Worm (Caenorhabditis elegans): ENCODE measurements around the gene T04A8.8.
A peak's percentile ranks its signal among the peaks of the same experiment; 100 is the strongest.

Gene T04A8.8

ce11 chrIII:4708909-4709308 lies 15.1 kb downstream of the T04A8.8 start, which contains the start of gene T04A8.18:
TSS of gene T04A8.18 (plus strand) at chrIII:4709209.
- TF ChIP-seq C38D4.7 (GFP tag; optimal IDR thresholded peaks at IDR 0.05) (no peak), mec-3 (tag; optimal IDR thresholded peaks at IDR 0.05; ENCODE audit: borderline replicate concordance) (no peak), F13H6.1 (tag; optimal IDR thresholded peaks at IDR 0.05) (no peak), K09A11.1 (tag; optimal IDR thresholded peaks at IDR 0.05; ENCODE audit: insufficient read depth) (no peak)

- no peak for TF ChIP-seq K02D7.2 (tag; optimal IDR thresholded peaks at IDR 0.05)
- TF ChIP-seq eyg-1 (tag; optimal IDR thresholded peaks at IDR 0.05) = no peak
- no peak for TF ChIP-seq fax-1 (tag; optimal IDR thresholded peaks at IDR 0.05)
- no peak for TF ChIP-seq nhr-11 (tag; optimal IDR thresholded peaks at IDR 0.05)
- TF ChIP-seq ceh-30 (tag; optimal IDR thresholded peaks at IDR 0.05) = no peak
- no peak for TF ChIP-seq ceh-45 (GFP tag; IDR thresholded peaks at IDR 0.05)
These were observed 21.3 kb downstream of the T04A8.8 start, which contains the start of gene him-18 for ce11 chrIII:4715088-4715487. TSS of gene him-18 (minus strand) at chrIII:4715188.

- TF ChIP-seq ceh-31 (tag; optimal IDR thresholded peaks at IDR 0.05) = peak; percentile 42
- TF ChIP-seq ets-4 (tag; optimal IDR thresholded peaks at IDR 0.05) = no peak
- TF ChIP-seq ceh-34 (tag; optimal IDR thresholded peaks at IDR 0.05) = peak; percentile 17
- TF ChIP-seq unc-55 (GFP tag; optimal IDR thresholded peaks at IDR 0.05) = peak; percentile 21
- TF ChIP-seq unc-86 (tag; optimal IDR thresholded peaks at IDR 0.05) = no peak
- peak; percentile 29; the same call in 1 of the 2 replicates for TF ChIP-seq sox-2 (GFP tag; IDR thresholded peaks at IDR 0.05)
- peak; percentile 22 for TF ChIP-seq dve-1 (tag; optimal IDR thresholded peaks at IDR 0.05)
- no peak for TF ChIP-seq sox-4 (tag; optimal IDR thresholded peaks at IDR 0.05)
- peak; percentile 36 for TF ChIP-seq unc-42 (tag; optimal IDR thresholded peaks at IDR 0.05)
- peak; percentile 43 for TF ChIP-seq pax-1 (tag; optimal IDR thresholded peaks at IDR 0.05)
- TF ChIP-seq tbx-2 (tag; optimal IDR thresholded peaks at IDR 0.05) = peak; percentile 1
- TF ChIP-seq lin-11 (tag; optimal IDR thresholded peaks at IDR 0.05) = no peak
These were observed 26.9 kb downstream of the T04A8.8 start, which contains the start of gene emb-5 for ce11 chrIII:4720620-4721227. TSS of gene emb-5 (minus strand) at chrIII:4720670.

- TF ChIP-seq ttx-3 (tag; optimal IDR thresholded peaks at IDR 0.05) (no peak), hlh-15 (tag; optimal IDR thresholded peaks at IDR 0.05) (no peak), unc-55 (GFP tag; optimal IDR thresholded peaks at IDR 0.05) (peak; percentile 90), C08G9.2 (tag; optimal IDR thresholded peaks at IDR 0.05) (peak; percentile 65), pax-1 (tag; optimal IDR thresholded peaks at IDR 0.05) (no peak), ceh-45 (GFP tag; IDR thresholded peaks at IDR 0.05) (no peak), rnt-1 (tag; optimal IDR thresholded peaks at IDR 0.05) (peak; percentile 67), ceh-31 (tag; optimal IDR thresholded peaks at IDR 0.05) (peak; percentile 84), eyg-1 (tag; optimal IDR thresholded peaks at IDR 0.05) (peak; percentile 0), unc-3 (GFP tag; conservative IDR thresholded peaks at IDR 0.05) (peak; percentile 57; the same call in 1 of the 2 replicates), unc-3 (tag; optimal IDR thresholded peaks at IDR 0.05) (peak; percentile 91), K09A11.1 (tag; optimal IDR thresholded peaks at IDR 0.05; ENCODE audit: insufficient read depth) (no peak), hlh-30 (tag; optimal IDR thresholded peaks at IDR 0.05; ENCODE audit: insufficient read depth) (peak; percentile 38), madf-2 (tag; optimal IDR thresholded peaks at IDR 0.05) (no peak), ceh-30 (tag; optimal IDR thresholded peaks at IDR 0.05) (no peak), lin-11 (tag; optimal IDR thresholded peaks at IDR 0.05) (no peak), unc-42 (tag; optimal IDR thresholded peaks at IDR 0.05) (peak; percentile 80), ets-4 (tag; optimal IDR thresholded peaks at IDR 0.05) (peak; percentile 50), nfya-1 (tag; optimal IDR thresholded peaks at IDR 0.05) (peak; percentile 90), pat-9 (tag; optimal IDR thresholded peaks at IDR 0.05) (no peak), C38D4.7 (GFP tag; optimal IDR thresholded peaks at IDR 0.05) (no peak), hlh-8 (tag; optimal IDR thresholded peaks at IDR 0.05) (peak; percentile 18), pha-4 (tag; optimal IDR thresholded peaks at IDR 0.05) (no peak), ceh-22 (tag; optimal IDR thresholded peaks at IDR 0.05) (no peak), mec-3 (tag; optimal IDR thresholded peaks at IDR 0.05; ENCODE audit: borderline replicate concordance) (no peak), T23F11.4 (GFP tag; optimal IDR thresholded peaks at IDR 0.05) (no peak), ama-1 (optimal IDR thresholded peaks at IDR 0.05) (no peak), sdc-2 (tag; optimal IDR thresholded peaks at IDR 0.05) (peak; percentile 40), ceh-24 (tag; optimal IDR thresholded peaks at IDR 0.05) (no peak), sox-4 (tag; optimal IDR thresholded peaks at IDR 0.05) (peak; percentile 25), lim-6 (tag; optimal IDR thresholded peaks at IDR 0.05) (no peak), K02D7.2 (tag; optimal IDR thresholded peaks at IDR 0.05) (no peak), pag-3 (tag; optimal IDR thresholded peaks at IDR 0.05; ENCODE audit: borderline replicate concordance) (no peak), ceh-19 (GFP tag; optimal IDR thresholded peaks at IDR 0.05) (peak; percentile 2), ceh-34 (tag; optimal IDR thresholded peaks at IDR 0.05) (peak; percentile 79), ahr-1 (tag; optimal IDR thresholded peaks at IDR 0.05) (no peak)
These were observed 28.0 kb downstream of the T04A8.8 start, which contains the start of gene acy-1 for ce11 chrIII:4721750-4722149. TSS of gene acy-1 (plus strand) at chrIII:4722095.
